Fruit fly (Drosophila melanogaster): ENCODE measurements around the gene nSMase.

DNA sequence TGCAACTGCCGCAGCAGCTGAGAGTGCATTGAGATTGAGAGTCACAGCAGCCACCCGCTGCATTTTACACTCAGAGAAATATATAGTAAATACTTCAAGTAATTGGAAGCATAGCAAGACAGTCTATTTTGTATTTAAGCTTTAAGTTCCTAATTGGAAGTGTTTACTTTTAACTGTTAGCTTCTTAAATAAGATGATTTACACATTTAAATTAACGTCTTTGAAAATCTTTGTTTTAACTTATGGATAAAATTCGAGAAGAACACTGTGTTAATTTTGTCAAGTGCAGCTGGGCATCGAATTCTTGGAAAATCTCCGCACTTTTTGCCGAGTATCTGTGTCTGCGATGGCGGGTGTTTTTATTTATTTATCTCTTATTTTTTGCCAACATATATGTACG lies 40.7 kb downstream of the nSMase start:
- TF ChIP-seq psq (optimal IDR thresholded peaks at IDR 0.05), result no peak
- no peak for TF ChIP-seq usp (GFP tag; optimal IDR thresholded peaks at IDR 0.05)

All from whole organism.